Worm (Caenorhabditis elegans): Measurements from ENCODE around the gene F52H3.6.

Gene F52H3.6

ce11 chrII:9994679-9995078, 33.5 kb downstream of the F52H3.6 start:
- peak in 1 of 2 experiments; percentile 91 for TF ChIP-seq unc-62 (GFP tag; optimal IDR thresholded peaks at IDR 0.05 in 1 of 2)
- TF ChIP-seq unc-62 (tag; optimal IDR thresholded peaks at IDR 0.05), result no peak
- no peak for TF ChIP-seq F26F4.8 (GFP tag; conservative IDR thresholded peaks at IDR 0.05)
- peak; percentile 14; the same call in 1 of the 2 replicates for TF ChIP-seq ceh-20 (GFP tag; IDR thresholded peaks at IDR 0.05)
- no peak for TF ChIP-seq mxl-3 (GFP tag; optimal IDR thresholded peaks at IDR 0.05)
- TF ChIP-seq nhr-11 (tag; optimal IDR thresholded peaks at IDR 0.05), result peak; percentile 39
- no peak for TF ChIP-seq mdl-1 (tag; optimal IDR thresholded peaks at IDR 0.05)
- TF ChIP-seq dpl-1 (GFP tag; optimal IDR thresholded peaks at IDR 0.05), result no peak
- TF ChIP-seq Y5F2A.4 (GFP tag; optimal IDR thresholded peaks at IDR 0.05), result no peak

DNA sequence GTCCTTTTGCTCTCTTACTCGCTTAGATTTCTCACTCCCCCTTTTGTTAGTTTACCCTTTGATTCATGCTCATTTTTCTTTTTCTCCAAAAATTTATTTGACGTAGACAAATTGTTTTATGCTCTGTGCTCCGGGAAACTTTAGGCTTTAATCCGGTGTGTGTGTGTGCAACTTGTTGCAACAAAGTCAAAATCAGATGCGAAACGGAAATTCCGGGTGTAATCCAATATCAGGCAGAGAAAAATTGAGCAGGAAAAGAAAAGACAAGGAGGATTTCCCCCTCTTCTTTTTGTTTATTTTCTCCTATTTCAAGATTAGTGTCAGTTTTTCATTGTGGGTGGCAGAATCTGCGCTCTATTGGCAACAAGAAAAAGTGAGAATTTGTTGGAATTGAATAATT, 35.7 kb downstream of the F52H3.6 start:
- TF ChIP-seq fkh-10 (GFP tag; optimal IDR thresholded peaks at IDR 0.05) (peak; percentile 7), dpl-1 (GFP tag; optimal IDR thresholded peaks at IDR 0.05) (no peak), Y75B8A.6 (GFP tag; IDR thresholded peaks at IDR 0.05) (no peak)

DNA sequence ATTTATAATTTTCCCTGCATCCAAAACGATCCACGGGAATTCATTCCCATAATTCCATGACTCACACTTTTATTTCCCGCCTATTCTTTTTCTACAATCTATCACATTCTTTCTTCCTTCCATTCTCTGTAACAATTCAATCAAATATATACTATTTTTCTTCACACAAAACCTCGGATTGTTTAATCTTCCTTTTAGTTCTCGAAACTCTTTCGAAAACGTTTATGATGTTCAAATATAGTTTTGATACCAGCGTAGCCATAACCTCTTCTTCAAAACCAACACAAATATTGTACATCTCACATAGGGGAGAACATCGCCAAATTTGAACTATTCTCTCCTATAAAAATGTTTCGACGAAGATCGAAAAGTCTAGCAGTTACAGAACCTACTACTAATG, 37.4 kb downstream of the F52H3.6 start, which contains the start of gene lec-3:
Gene lec-3, plus strand, starts transcription at position 301 of the 400 bp plus-strand sequence.
- peak; percentile 11 for TF ChIP-seq dve-1 (tag; optimal IDR thresholded peaks at IDR 0.05; ENCODE audit: insufficient read depth)
- TF ChIP-seq zip-2 (tag; optimal IDR thresholded peaks at IDR 0.05), result no peak

DNA sequence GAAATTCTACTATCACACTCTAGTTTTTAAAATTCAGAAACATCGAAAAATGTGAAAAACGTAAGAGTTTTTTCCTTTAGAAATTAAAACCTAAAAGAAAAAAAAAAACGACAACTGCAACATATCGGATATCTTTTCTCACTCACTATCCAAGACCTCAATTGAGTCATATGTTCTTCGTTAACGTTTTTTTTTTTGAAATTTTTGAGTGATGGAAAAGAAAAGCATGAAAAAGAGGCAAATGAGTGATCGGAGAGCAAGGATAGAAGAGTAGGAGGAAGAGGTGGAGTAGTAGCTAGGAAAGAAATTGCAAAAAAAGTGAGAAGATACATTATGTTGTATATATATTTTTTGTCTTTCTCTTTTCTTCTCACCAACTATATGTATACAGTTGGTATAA, 38.7 kb downstream of the F52H3.6 start:
- TF ChIP-seq nhr-11 (tag; optimal IDR thresholded peaks at IDR 0.05) (peak; percentile 6), spr-1 (tag; optimal IDR thresholded peaks at IDR 0.05) (no peak), dmd-6 (GFP tag; IDR thresholded peaks at IDR 0.05) (no peak), php-3 (GFP tag; IDR thresholded peaks at IDR 0.05) (no peak), hlh-11 (tag; optimal IDR thresholded peaks at IDR 0.05) (peak; percentile 17), hif-1 (tag; optimal IDR thresholded peaks at IDR 0.05) (peak in 1 of 2 experiments; percentile 4), tag-97 (GFP tag; IDR thresholded peaks at IDR 0.05) (no peak), arid-1 (GFP tag; conservative IDR thresholded peaks at IDR 0.05) (no peak), jun-1 (tag; optimal IDR thresholded peaks at IDR 0.05) (no peak), mep-1 (tag; optimal IDR thresholded peaks at IDR 0.05) (no peak)

DNA sequence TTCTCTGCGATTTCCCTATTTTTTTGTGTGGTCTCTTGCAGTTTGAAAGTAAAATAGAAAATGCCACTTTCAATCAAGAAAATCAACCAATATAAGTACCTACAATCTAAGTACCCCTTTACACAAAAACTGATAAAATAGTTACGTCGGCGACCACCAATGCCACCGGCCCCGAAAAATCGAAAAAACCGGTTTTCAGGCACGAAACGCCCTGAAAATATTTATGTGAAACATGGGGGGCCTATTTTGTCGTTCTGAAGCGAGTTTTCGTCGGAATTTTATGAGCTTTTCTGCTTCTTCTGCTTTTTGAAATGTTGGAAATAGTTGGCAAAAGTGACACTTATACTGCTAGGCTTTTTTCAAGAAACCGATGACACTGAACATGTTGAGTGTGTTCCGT, 39.6 kb downstream of the F52H3.6 start:
- TF ChIP-seq mxl-3 (GFP tag; optimal IDR thresholded peaks at IDR 0.05) (no peak), ztf-11 (tag; optimal IDR thresholded peaks at IDR 0.05) (no peak), ZK546.5 (tag; optimal IDR thresholded peaks at IDR 0.05) (no peak), Y105C5A.15 (GFP tag; IDR thresholded peaks at IDR 0.05) (no peak)

DNA sequence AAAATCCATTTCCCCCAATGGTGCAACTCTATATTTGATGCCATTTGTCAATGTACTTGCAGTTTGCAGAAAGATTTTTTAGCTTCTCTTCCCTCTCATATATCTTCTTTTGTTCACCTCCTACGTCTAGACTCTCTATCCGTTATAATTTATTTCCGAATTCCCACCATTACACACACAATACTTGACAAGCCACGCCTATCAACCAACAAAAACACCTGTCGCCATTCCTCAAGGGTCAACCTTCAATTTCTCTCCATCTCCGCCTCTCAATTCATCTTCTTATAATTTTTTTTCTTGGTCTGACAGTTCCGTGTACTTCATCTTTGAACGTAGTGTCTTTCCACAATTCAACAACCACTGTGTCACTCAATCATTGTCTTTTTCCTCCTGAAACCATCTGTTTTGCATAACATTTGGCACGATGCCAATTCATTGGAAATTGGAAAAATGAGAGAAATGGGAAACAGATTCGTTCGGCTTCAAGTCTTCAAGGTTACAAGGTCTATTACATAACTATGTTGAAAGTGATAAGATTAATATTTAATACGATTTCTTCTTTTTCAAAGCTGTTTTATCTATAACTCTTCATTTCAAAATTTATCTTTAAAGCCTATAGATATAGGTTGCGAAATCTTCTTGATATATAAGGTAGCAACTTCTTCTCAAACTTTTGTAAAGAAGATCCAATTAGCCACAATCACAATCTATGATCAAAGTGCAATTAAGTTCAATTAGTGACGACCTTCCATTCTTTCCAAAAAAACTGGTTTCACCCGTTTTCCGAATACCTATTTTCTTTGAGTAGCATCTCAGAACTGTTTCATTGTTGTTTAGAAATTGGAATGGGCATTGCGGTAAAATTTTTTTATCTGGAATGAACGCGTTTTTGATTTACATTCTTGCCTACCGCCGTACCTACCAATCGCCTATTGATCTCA, 41.3 kb downstream of the F52H3.6 start:
- TF ChIP-seq unc-62 (GFP tag; optimal IDR thresholded peaks at IDR 0.05 in 1 of 2) (peak in 1 of 2 experiments; percentile 99), unc-62 (tag; optimal IDR thresholded peaks at IDR 0.05) (no peak), ama-1 (optimal IDR thresholded peaks at IDR 0.05) (no peak)

- TF ChIP-seq daf-12 (tag; optimal IDR thresholded peaks at IDR 0.05) (no peak), hmg-1.1 (GFP tag; IDR thresholded peaks at IDR 0.05) (peak; percentile 51; the same call in 1 of the 2 replicates), egl-27 (tag; optimal IDR thresholded peaks at IDR 0.05) (no peak), ama-1 (optimal IDR thresholded peaks at IDR 0.05) (no peak), lin-29 (GFP tag; IDR thresholded peaks at IDR 0.05) (no peak), zip-2 (tag; optimal IDR thresholded peaks at IDR 0.05) (no peak), ceh-32 (tag; optimal IDR thresholded peaks at IDR 0.05; ENCODE audit: poor library complexity) (no peak), aha-1 (tag) (no peak), gei-8 (GFP tag; optimal IDR thresholded peaks at IDR 0.05) (no peak), nhr-76 (tag; optimal IDR thresholded peaks at IDR 0.05) (no peak), ceh-20 (GFP tag; IDR thresholded peaks at IDR 0.05) (0 out of 2 replicates have a peak, but pooled peaks have one; percentile 50), tra-1 (GFP tag; IDR thresholded peaks at IDR 0.05) (no peak), vab-7 (GFP tag; IDR thresholded peaks at IDR 0.05) (no peak), lin-39 (tag; optimal IDR thresholded peaks at IDR 0.05) (peak; percentile 22), dmd-6 (GFP tag; IDR thresholded peaks at IDR 0.05) (no peak), rbr-2 (tag; optimal IDR thresholded peaks at IDR 0.05) (peak; percentile 54)
Observed at ce11 chrII:9984866-9985336, 43.3 kb downstream of the F52H3.6 start.
